Worm (Caenorhabditis elegans): ENCODE results near the gene acbp-8.
A peak's percentile ranks its signal among the peaks of the same experiment; 100 is the strongest.

Gene acbp-8

ce11 chrIII:2657783-2658182, 29.0 kb downstream of the acbp-8 start, which contains the start of gene let-805:
Gene let-805 (plus strand): TSS chrIII:2658083.
- TF ChIP-seq med-1 (GFP tag; optimal IDR thresholded peaks at IDR 0.05; ENCODE audit: insufficient read depth) (no peak), flt-1 (GFP tag; IDR thresholded peaks at IDR 0.05) (no peak), klf-2 (GFP tag; conservative IDR thresholded peaks at IDR 0.05) (no peak), ztf-23 (GFP tag; IDR thresholded peaks at IDR 0.05) (no peak)

- TF ChIP-seq ztf-23 (GFP tag; IDR thresholded peaks at IDR 0.05) = no peak
- no peak for TF ChIP-seq flt-1 (GFP tag; IDR thresholded peaks at IDR 0.05)
- TF ChIP-seq ref-1 (GFP tag; conservative IDR thresholded peaks at IDR 0.05) = no peak
- TF ChIP-seq med-1 (GFP tag; optimal IDR thresholded peaks at IDR 0.05; ENCODE audit: insufficient read depth) = no peak
- 0 out of 2 replicates have a peak, but pooled peaks have one; percentile 60 for TF ChIP-seq tab-1 (GFP tag; IDR thresholded peaks at IDR 0.05)
- no peak for TF ChIP-seq T22C8.4 (GFP tag; IDR thresholded peaks at IDR 0.05)
- no peak for TF ChIP-seq cog-1 (tag; optimal IDR thresholded peaks at IDR 0.05)
- TF ChIP-seq ztf-29 (GFP tag; IDR thresholded peaks at IDR 0.05) = peak; percentile 62; the same call in 1 of the 2 replicates
- TF ChIP-seq klf-2 (GFP tag; conservative IDR thresholded peaks at IDR 0.05) = no peak
Observed at ce11 chrIII:2675449-2675848, 46.6 kb downstream of the acbp-8 start.

- TF ChIP-seq ref-1 (GFP tag; conservative IDR thresholded peaks at IDR 0.05) (no peak), cog-1 (tag; optimal IDR thresholded peaks at IDR 0.05) (no peak), T22C8.4 (GFP tag; IDR thresholded peaks at IDR 0.05) (no peak), ztf-29 (GFP tag; IDR thresholded peaks at IDR 0.05) (no peak), med-1 (GFP tag; optimal IDR thresholded peaks at IDR 0.05; ENCODE audit: insufficient read depth) (no peak), flt-1 (GFP tag; IDR thresholded peaks at IDR 0.05) (no peak), tab-1 (GFP tag; IDR thresholded peaks at IDR 0.05) (no peak), klf-2 (GFP tag; conservative IDR thresholded peaks at IDR 0.05) (no peak), ztf-23 (GFP tag; IDR thresholded peaks at IDR 0.05) (no peak)
Observed at ce11 chrIII:2676097-2676496, 47.3 kb downstream of the acbp-8 start.

- TF ChIP-seq tab-1 (GFP tag; IDR thresholded peaks at IDR 0.05) = no peak
- 0 out of 2 replicates have a peak, but pooled peaks have one; percentile 13 for TF ChIP-seq flt-1 (GFP tag; IDR thresholded peaks at IDR 0.05)
Observed at ce11 chrIII:2678017-2678416, 49.2 kb downstream of the acbp-8 start.

ce11 chrIII:2679362-2679761, 50.5 kb downstream of the acbp-8 start:
- TF ChIP-seq T22C8.4 (GFP tag; IDR thresholded peaks at IDR 0.05) (no peak), ztf-23 (GFP tag; IDR thresholded peaks at IDR 0.05) (no peak), flt-1 (GFP tag; IDR thresholded peaks at IDR 0.05) (no peak), ztf-29 (GFP tag; IDR thresholded peaks at IDR 0.05) (no peak), ref-1 (GFP tag; conservative IDR thresholded peaks at IDR 0.05) (no peak), cog-1 (tag; optimal IDR thresholded peaks at IDR 0.05) (no peak), tab-1 (GFP tag; IDR thresholded peaks at IDR 0.05) (no peak), med-1 (GFP tag; optimal IDR thresholded peaks at IDR 0.05; ENCODE audit: insufficient read depth) (no peak), klf-2 (GFP tag; conservative IDR thresholded peaks at IDR 0.05) (no peak)

Measured in whole organism, midembryonic.